Fruit fly (Drosophila melanogaster) whole organism, embryonic: ENCODE results near the gene CG11550.

Experiments used
- ATbp ChIP-seq: fragments of 200-800 bp; sonication (Bioruptor generic); optimal IDR thresholded peaks from 2 replicates; lab custom pipeline; 2017; ENCODE audit warnings: missing biosample characterization, mild to moderate bottlenecking, missing genetic modification characterization, missing genetic modification reagents
- CG10654 ChIP-seq: fragments of 200-800 bp; sonication (Bioruptor generic); optimal IDR thresholded peaks from 2 replicates; lab custom pipeline; 2016; ENCODE audit warnings: missing biosample characterization, missing genetic modification characterization
- CG11456 ChIP-seq: fragments of 200-800 bp; sonication (Bioruptor generic); IDR thresholded peaks from 3 replicates; pipeline ENCODE4 v1.3.6; 2022; ENCODE audit warnings: missing biosample characterization, missing genetic modification characterization
- CG12071 ChIP-seq: fragments of 200-800 bp; sonication (Bioruptor generic); optimal IDR thresholded peaks from 3 replicates; lab custom pipeline; 2018; ENCODE audit warnings: missing biosample characterization, mild to moderate bottlenecking, missing genetic modification characterization
- CG12942 ChIP-seq: fragments of 200-800 bp; sonication (Bioruptor generic); optimal IDR thresholded peaks from 3 replicates; lab custom pipeline; 2016; ENCODE audit warnings: missing biosample characterization, missing genetic modification characterization
- CG14014 ChIP-seq: fragments of 200-800 bp; sonication (Bioruptor generic); IDR thresholded peaks from 2 replicates; pipeline ENCODE4 v1.3.6; 2022; ENCODE audit warnings: missing biosample characterization, missing genetic modification characterization
- CG14050 ChIP-seq: fragments of 200-800 bp; sonication (Bioruptor generic); IDR thresholded peaks from 3 replicates; pipeline ENCODE4 v1.3.6; 2022; ENCODE audit warnings: missing biosample characterization, missing genetic modification characterization
- CG17829 ChIP-seq: fragments of 200-800 bp; optimal IDR thresholded peaks from 2 replicates; lab custom pipeline; 2019; ENCODE audit warnings: missing biosample characterization, mild to moderate bottlenecking, missing genetic modification characterization, moderate library complexity
- CG2875 ChIP-seq: fragments of 200-800 bp; sonication (Bioruptor generic); optimal IDR thresholded peaks from 2 replicates; lab custom pipeline; 2017; ENCODE audit warnings: missing biosample characterization, mild to moderate bottlenecking, missing genetic modification characterization, missing genetic modification reagents
- CG3163 ChIP-seq: fragments of 200-800 bp; sonication (Bioruptor generic); optimal IDR thresholded peaks from 3 replicates; lab custom pipeline; 2016; ENCODE audit warnings: missing biosample characterization, missing genetic modification characterization
- CG33557 ChIP-seq: fragments of 200-800 bp; sonication (Bioruptor generic); optimal IDR thresholded peaks from 2 replicates; lab custom pipeline; 2019; ENCODE audit warnings: missing biosample characterization, mild to moderate bottlenecking, missing genetic modification characterization, moderate library complexity
- CG3847 ChIP-seq: fragments of 200-800 bp; sonication (Bioruptor generic); IDR thresholded peaks from 2 replicates; pipeline ENCODE4 v1.3.6; 2022; ENCODE audit warnings: missing biosample characterization, missing genetic modification characterization
- CG4424 ChIP-seq: fragments of 200-800 bp; sonication (Bioruptor generic); optimal IDR thresholded peaks from 3 replicates; lab custom pipeline; 2016; ENCODE audit warnings: missing biosample characterization, missing genetic modification characterization
- CG5180 ChIP-seq: fragments of 200-800 bp; sonication (Bioruptor generic); optimal IDR thresholded peaks from 3 replicates; lab custom pipeline; 2017; ENCODE audit warnings: missing biosample characterization, missing genetic modification characterization, mild to moderate bottlenecking, moderate library complexity, missing genetic modification reagents
- CG8924 ChIP-seq: fragments of 200-800 bp; optimal IDR thresholded peaks from 3 replicates; lab custom pipeline; 2019; ENCODE audit warnings: missing biosample characterization, mild to moderate bottlenecking, missing genetic modification characterization, moderate library complexity
- CG9727 ChIP-seq: fragments of 200-800 bp; sonication (Bioruptor generic); optimal IDR thresholded peaks from 3 replicates; lab custom pipeline; 2017; ENCODE audit warnings: missing biosample characterization, mild to moderate bottlenecking, missing genetic modification characterization
- Deaf1 ChIP-seq: fragments of 200-800 bp; optimal IDR thresholded peaks from 3 replicates; lab custom pipeline; 2019; ENCODE audit warnings: missing biosample characterization, mild to moderate bottlenecking, missing genetic modification characterization, moderate library complexity
- Dip3 ChIP-seq: fragments of 200-800 bp; sonication (Bioruptor generic); optimal IDR thresholded peaks from 3 replicates; lab custom pipeline; 2016; ENCODE audit warnings: missing biosample characterization, missing genetic modification characterization
- Fer3 ChIP-seq: fragments of 200-800 bp; sonication (Bioruptor generic); optimal IDR thresholded peaks from 2 replicates; lab custom pipeline; 2018; ENCODE audit warnings: missing biosample characterization, mild to moderate bottlenecking, missing genetic modification characterization, moderate library complexity
- HLH3B ChIP-seq: fragments of 200-800 bp; sonication (Bioruptor generic); IDR thresholded peaks from 2 replicates; pipeline ENCODE4 v1.3.6; 2022; ENCODE audit warnings: missing biosample characterization, missing genetic modification characterization
- MTF-1 ChIP-seq: fragments of 200-800 bp; sonication (Bioruptor generic); optimal IDR thresholded peaks from 2 replicates; lab custom pipeline; 2018; ENCODE audit warnings: missing biosample characterization, mild to moderate bottlenecking, missing genetic modification characterization, borderline replicate concordance
- Meics ChIP-seq: fragments of 200-800 bp; sonication (Bioruptor generic); optimal IDR thresholded peaks from 2 replicates; lab custom pipeline; 2017; ENCODE audit warnings: missing biosample characterization, mild to moderate bottlenecking, missing genetic modification characterization
- Mes4 ChIP-seq: fragments of 200-800 bp; sonication (Bioruptor generic); optimal IDR thresholded peaks from 2 replicates; lab custom pipeline; 2016; ENCODE audit warnings: missing biosample characterization, missing genetic modification characterization
- caup ChIP-seq: fragments of 200-800 bp; sonication (Bioruptor generic); optimal IDR thresholded peaks from 3 replicates; lab custom pipeline; 2017; ENCODE audit warnings: missing biosample characterization, mild to moderate bottlenecking, missing genetic modification characterization, moderate library complexity; ENCODE audit not compliant: severe bottlenecking
- chif ChIP-seq, 2 experiments: fragments of 200-800 bp; sonication (Bioruptor generic); optimal IDR thresholded peaks; 3 replicates each; lab custom pipeline; 2016; ENCODE audit warnings: missing biosample characterization in 2 of 2, missing genetic modification characterization in 2 of 2
- chm ChIP-seq: fragments of 200-800 bp; sonication (Bioruptor generic); IDR thresholded peaks from 2 replicates; pipeline ENCODE4 v1.3.6; 2022; ENCODE audit warnings: missing biosample characterization, missing genetic modification characterization
- cwo ChIP-seq: fragments of 200-800 bp; sonication (Bioruptor generic); optimal IDR thresholded peaks from 3 replicates; lab custom pipeline; 2017; ENCODE audit warnings: missing biosample characterization, missing genetic modification characterization, mild to moderate bottlenecking, moderate library complexity, missing genetic modification reagents
- dan ChIP-seq: fragments of 200-800 bp; sonication (Bioruptor generic); IDR thresholded peaks from 2 replicates; pipeline ENCODE4 v1.3.6; 2022; ENCODE audit warnings: missing biosample characterization, missing genetic modification characterization
- dmrt99B ChIP-seq: fragments of 200-800 bp; sonication (Bioruptor generic); optimal IDR thresholded peaks from 2 replicates; lab custom pipeline; 2018; ENCODE audit warnings: missing biosample characterization, mild to moderate bottlenecking, missing genetic modification characterization, moderate library complexity
- dysf ChIP-seq: fragments of 200-800 bp; sonication (Bioruptor generic); IDR thresholded peaks from 3 replicates; pipeline ENCODE4 v1.3.6; 2022; ENCODE audit warnings: missing biosample characterization, missing genetic modification characterization
- ewg ChIP-seq: fragments of 200-800 bp; sonication (Bioruptor generic); optimal IDR thresholded peaks from 3 replicates; lab custom pipeline; 2017; ENCODE audit warnings: mild to moderate bottlenecking, missing biosample characterization, missing genetic modification reagents, missing genetic modification characterization
- ftz-f1 ChIP-seq: fragments of 200-800 bp; sonication (Bioruptor generic); optimal IDR thresholded peaks from 2 replicates; lab custom pipeline; 2016; ENCODE audit warnings: missing biosample characterization, missing genetic modification characterization
- gce ChIP-seq: fragments of 200-800 bp; sonication (Bioruptor generic); IDR thresholded peaks from 3 replicates; pipeline ENCODE4 v1.3.6; 2022; ENCODE audit warnings: missing biosample characterization, missing genetic modification characterization
- gsb ChIP-seq: fragments of 200-800 bp; sonication (Bioruptor generic); IDR thresholded peaks from 2 replicates; pipeline ENCODE4 v1.3.6; 2022; ENCODE audit warnings: missing biosample characterization, missing genetic modification characterization
- gt ChIP-seq: fragments of 200-800 bp; sonication (Bioruptor generic); IDR thresholded peaks from 2 replicates; pipeline ENCODE4 v1.3.6; 2022; ENCODE audit warnings: missing biosample characterization, missing genetic modification characterization
- hb ChIP-seq: fragments of 200-800 bp; sonication (Bioruptor generic); IDR thresholded peaks from 3 replicates; pipeline ENCODE4 v1.3.6; 2022; ENCODE audit warnings: missing biosample characterization, missing genetic modification characterization; ENCODE audit not compliant: partially characterized antibody
- hkb ChIP-seq, 2 experiments: fragments of 200-800 bp in 1 of 2; fragments of >200 bp in 1 of 2; sonication (Bioruptor generic) in 1 of 2; IDR thresholded peaks in 1 of 2; optimal IDR thresholded peaks in 1 of 2; 2 replicates each; pipeline versions ENCODE4 v1.3.6 to Lab custom; 2017 to 2022; ENCODE audit warnings: missing biosample characterization in 1 of 2, missing genetic modification characterization in 1 of 2
- ind ChIP-seq: fragments of 200-800 bp; sonication (Bioruptor generic); optimal IDR thresholded peaks from 3 replicates; lab custom pipeline; 2016; ENCODE audit warnings: missing biosample characterization, missing genetic modification characterization
- mam ChIP-seq: fragments of 200-800 bp; sonication (Bioruptor generic); optimal IDR thresholded peaks from 3 replicates; lab custom pipeline; 2016; ENCODE audit warnings: missing biosample characterization, missing genetic modification characterization
- nau ChIP-seq: fragments of 200-800 bp; sonication (Bioruptor generic); optimal IDR thresholded peaks from 3 replicates; lab custom pipeline; 2017; ENCODE audit warnings: missing biosample characterization, mild to moderate bottlenecking, missing genetic modification characterization, missing genetic modification reagents
- peb ChIP-seq: fragments of 200-800 bp; sonication (Bioruptor generic); IDR thresholded peaks from 2 replicates; pipeline ENCODE4 v1.3.6; 2022; ENCODE audit warnings: missing biosample characterization, missing genetic modification characterization
- phol ChIP-seq: fragments of 200-800 bp; sonication (Bioruptor generic); optimal IDR thresholded peaks from 3 replicates; lab custom pipeline; 2018; ENCODE audit warnings: missing biosample characterization, mild to moderate bottlenecking, missing genetic modification characterization, moderate library complexity
- pum ChIP-seq: fragments of 200-800 bp; sonication (Bioruptor generic); optimal IDR thresholded peaks from 2 replicates; lab custom pipeline; 2016; ENCODE audit warnings: missing biosample characterization, missing genetic modification characterization
- salm ChIP-seq: fragments of 200-800 bp; sonication (Bioruptor generic); optimal IDR thresholded peaks from 2 replicates; lab custom pipeline; 2018; ENCODE audit warnings: missing biosample characterization, mild to moderate bottlenecking, missing genetic modification characterization
- sd ChIP-seq: fragments of 200-800 bp; sonication (Bioruptor generic); optimal IDR thresholded peaks from 3 replicates; lab custom pipeline; 2018; ENCODE audit warnings: missing biosample characterization, mild to moderate bottlenecking, missing genetic modification characterization, moderate library complexity
- shn ChIP-seq: fragments of 200-800 bp; sonication (Bioruptor generic); optimal IDR thresholded peaks from 3 replicates; lab custom pipeline; 2016; ENCODE audit warnings: missing biosample characterization, missing genetic modification characterization
- sim ChIP-seq: fragments of 200-800 bp; sonication (Bioruptor generic); IDR thresholded peaks from 2 replicates; pipeline ENCODE4 v1.3.6; 2022; ENCODE audit warnings: missing biosample characterization, missing genetic modification characterization
- sima ChIP-seq: fragments of 200-800 bp; sonication (Bioruptor generic); optimal IDR thresholded peaks from 2 replicates; lab custom pipeline; 2016; ENCODE audit warnings: missing biosample characterization, missing genetic modification characterization
- tio ChIP-seq: fragments of 200-800 bp; sonication (Bioruptor generic); optimal IDR thresholded peaks from 2 replicates; lab custom pipeline; 2017; ENCODE audit warnings: missing biosample characterization, missing genetic modification characterization, inconsistent platforms
- tup ChIP-seq: fragments of 200-800 bp; sonication (Bioruptor generic); optimal IDR thresholded peaks from 2 replicates; lab custom pipeline; 2016; ENCODE audit warnings: missing biosample characterization, mild to moderate bottlenecking, missing genetic modification characterization, moderate library complexity
- usp ChIP-seq: fragments of >200 bp; optimal IDR thresholded peaks from 2 replicates; lab custom pipeline; 2017; ENCODE audit warnings: missing biosample characterization, missing genetic modification characterization

CG11550 gene

dm6 chr3R:31636501-31636900 is 43.2 kb downstream of the CG11550 start (continued):
- TF ChIP-seq CG17829 (tag; lab: Kevin White, UChicago) (no peak), CG2875 (GFP tag; lab: Kevin White, UChicago) (no peak), CG12071 (GFP tag; lab: Kevin White, UChicago) (no peak), gce (GFP tag; lab: Robert Waterston, UW) (0 out of 3 replicates have a peak, but pooled peaks have one; percentile 8), sd (tag; lab: Kevin White, UChicago) (no peak), CG14050 (GFP tag; lab: Robert Waterston, UW) (0 out of 3 replicates have a peak, but pooled peaks have one; percentile 41), CG11456 (peak; percentile 59; the same call in 2 of the 3 replicates), ewg (GFP tag; lab: Kevin White, UChicago) (peak; percentile 3), nau (GFP tag; lab: Kevin White, UChicago) (no peak), peb (GFP tag; lab: Robert Waterston, UW) (no peak), chm (no peak; the same call in 1 of the 2 replicates), MTF-1 (GFP tag; lab: Kevin White, UChicago) (no peak), HLH3B (GFP tag; lab: Robert Waterston, UW) (peak; percentile 35; the same call in 1 of the 2 replicates), tio (GFP tag; lab: Kevin White, UChicago) (no peak), hb (no peak), CG3847 (GFP tag; lab: Robert Waterston, UW) (peak; percentile 47), CG9727 (peak; percentile 34), CG33557 (GFP tag; lab: Kevin White, UChicago) (no peak), salm (tag; lab: Kevin White, UChicago) (no peak), sima (GFP tag; lab: Kevin White, UChicago) (no peak), shn (GFP tag; lab: Kevin White, UChicago) (no peak), CG4424 (GFP tag; lab: Kevin White, UChicago) (no peak), hkb (optimal IDR thresholded peaks at IDR 0.05; lab: Kevin White, UChicago) (no peak), hkb (GFP tag; IDR thresholded peaks at IDR 0.05; lab: Robert Waterston, UW) (peak; percentile 45), CG14014 (GFP tag; lab: Robert Waterston, UW) (peak; percentile 73), Mes4 (GFP tag; lab: Kevin White, UChicago) (no peak), CG10654 (GFP tag; lab: Kevin White, UChicago) (no peak), CG8924 (tag; lab: Kevin White, UChicago) (peak; percentile 23), caup (GFP tag; lab: Kevin White, UChicago) (peak; percentile 37), dan (GFP tag; lab: Robert Waterston, UW) (no peak), ATbp (GFP tag; lab: Kevin White, UChicago) (no peak), chif (GFP tag; optimal IDR thresholded peaks at IDR 0.05; lab: Kevin White, UChicago) (no peak), ind (GFP tag; lab: Kevin White, UChicago) (peak; percentile 45), Deaf1 (tag; lab: Kevin White, UChicago) (no peak), usp (no peak), dysf (GFP tag; lab: Robert Waterston, UW) (no peak), gsb (GFP tag; lab: Robert Waterston, UW) (no peak), CG5180 (GFP tag; lab: Kevin White, UChicago) (no peak), Dip3 (GFP tag; lab: Kevin White, UChicago) (no peak), pum (peak; percentile 23), cwo (GFP tag; lab: Kevin White, UChicago) (peak; percentile 35), Fer3 (peak; percentile 37), sim (GFP tag; lab: Robert Waterston, UW) (no peak), phol (tag; lab: Kevin White, UChicago) (peak; percentile 13), ftz-f1 (GFP tag; lab: Kevin White, UChicago) (no peak), mam (GFP tag; lab: Kevin White, UChicago) (peak; percentile 40), Meics (peak; percentile 50), CG12942 (GFP tag; lab: Kevin White, UChicago) (no peak), tup (no peak), gt (no peak), dmrt99B (tag; lab: Kevin White, UChicago) (peak; percentile 32), CG3163 (GFP tag; lab: Kevin White, UChicago) (no peak)
